Worm (Caenorhabditis elegans) whole organism, L1 larva: ENCODE measurements around the gene F37C12.21.
A peak's percentile ranks its signal among the peaks of the same experiment; 100 is the strongest.

Experiments used
- aly-2 ChIP-seq: fragments of 150-350 bp; optimal IDR thresholded peaks from 2 replicates; lab custom pipeline; 2014; ENCODE audit warnings: missing biosample characterization, missing genetic modification characterization
- ama-1 ChIP-seq: fragments of 150-350 bp; optimal IDR thresholded peaks from 2 replicates; lab custom pipeline; 2014
- ceh-63 ChIP-seq: fragments of 200-800 bp; sonication (Bioruptor generic); optimal IDR thresholded peaks from 2 replicates; lab custom pipeline; 2018; ENCODE audit warnings: mild to moderate bottlenecking, missing genetic modification characterization, missing compliant biosample characterization
- ceh-82 ChIP-seq, 3 experiments: fragments of 150-350 bp in 1 of 3; sonication (generic microtip) in 2 of 3; optimal IDR thresholded peaks; 2 replicates each; lab custom pipeline; 2014 to 2017; ENCODE audit warnings: missing biosample characterization in 3 of 3, missing genetic modification characterization in 3 of 3
- egl-27 ChIP-seq, 2 experiments: fragments of 150-350 bp in 1 of 2; sonication (generic microtip); optimal IDR thresholded peaks; 3 replicates each; lab custom pipeline; 2017 to 2018; ENCODE audit warnings: missing biosample characterization in 2 of 2, missing genetic modification characterization in 2 of 2, missing genetic modification reagents in 2 of 2
- elt-2 ChIP-seq: sonication (generic microtip); optimal IDR thresholded peaks from 2 replicates; lab custom pipeline; 2016; ENCODE audit warnings: missing genetic modification characterization, mild to moderate bottlenecking, inconsistent platforms, missing compliant biosample characterization, missing genetic modification reagents
- elt-3 ChIP-seq, 6 experiments: fragments of 150-350 bp in 1 of 6; sonication (generic microtip); optimal IDR thresholded peaks; 2 replicates each; lab custom pipeline; 2017 to 2018; ENCODE audit warnings: missing biosample characterization in 6 of 6, missing genetic modification characterization in 6 of 6, inconsistent platforms in 1 of 6
- lir-3 ChIP-seq: sonication (generic microtip); optimal IDR thresholded peaks from 2 replicates; lab custom pipeline; 2016; ENCODE audit warnings: mild to moderate bottlenecking, missing genetic modification characterization, moderate library complexity, missing compliant biosample characterization; ENCODE audit not compliant: poor library complexity
- lsy-2 ChIP-seq, 2 experiments: fragments of 150-350 bp; optimal IDR thresholded peaks; 2 replicates each; lab custom pipeline; 2014; ENCODE audit warnings: missing biosample characterization in 2 of 2, missing genetic modification characterization in 2 of 2
- mdl-1 ChIP-seq, 2 experiments: fragments of 150-350 bp; optimal IDR thresholded peaks; 2 replicates each; lab custom pipeline; 2014 to 2017; ENCODE audit warnings: missing biosample characterization in 2 of 2, missing genetic modification characterization in 2 of 2, inconsistent platforms in 1 of 2
- nhr-11 ChIP-seq: fragments of 150-350 bp; optimal IDR thresholded peaks from 2 replicates; lab custom pipeline; 2014; ENCODE audit warnings: missing biosample characterization, missing genetic modification characterization
- nhr-28 ChIP-seq: fragments of 150-350 bp; optimal IDR thresholded peaks from 2 replicates; lab custom pipeline; 2014; ENCODE audit warnings: missing biosample characterization, missing genetic modification characterization
- ztf-11 ChIP-seq, 2 experiments: sonication (generic microtip); optimal IDR thresholded peaks; 2 replicates each; lab custom pipeline; 2016 to 2017; ENCODE audit warnings: missing genetic modification characterization in 2 of 2, missing biosample characterization in 1 of 2, missing compliant biosample characterization in 1 of 2

- TF ChIP-seq egl-27 (tag; optimal IDR thresholded peaks at IDR 0.05; lab: Kevin White, UChicago), result peak in 1 of 2 experiments; percentile 57
- TF ChIP-seq ceh-63 (GFP tag; lab: Kevin White, UChicago), result no peak
- TF ChIP-seq lir-3 (tag; lab: Kevin White, UChicago), result peak; percentile 56
- no peak for TF ChIP-seq elt-2 (tag; lab: Kevin White, UChicago)
- TF ChIP-seq ztf-11 (tag; optimal IDR thresholded peaks at IDR 0.05; lab: Kevin White, UChicago), result no peak
- TF ChIP-seq elt-3 (tag; optimal IDR thresholded peaks at IDR 0.05; lab: Kevin White, UChicago), result peak in 1 of 6 experiments; percentile 47
- peak; percentile 64 to 90 for TF ChIP-seq lsy-2 (tag; optimal IDR thresholded peaks at IDR 0.05; lab: Kevin White, UChicago)
- TF ChIP-seq aly-2, result no peak
- no peak for TF ChIP-seq nhr-28 (tag; lab: Kevin White, UChicago)
- no peak for TF ChIP-seq mdl-1 (tag; optimal IDR thresholded peaks at IDR 0.05; lab: Kevin White, UChicago)
- peak; percentile 31 for TF ChIP-seq ama-1 (lab: Kevin White, UChicago)
- TF ChIP-seq nhr-11 (tag; lab: Kevin White, UChicago), result no peak
- peak in 2 of 3 experiments; percentile 28 to 75 for TF ChIP-seq ceh-82 (tag; optimal IDR thresholded peaks at IDR 0.05; lab: Kevin White, UChicago)
These were observed 4.1 kb upstream of the F37C12.21 start, which contains the start of gene yju-2 for ce11 chrIII:7184022-7184421.
